Fruit fly (Drosophila melanogaster): Measurements from ENCODE around the gene CG17026.

The CG17026 gene

dm6 chr3L:15956448-15957010, 18.6 kb upstream of the CG17026 start, which contains the start of gene elgi (continued):
- TF ChIP-seq hbn (GFP tag; IDR thresholded peaks at IDR 0.05; ENCODE audit: partially characterized antibody) = no peak
- TF ChIP-seq grau (tag; optimal IDR thresholded peaks at IDR 0.05) = peak; percentile 41
- peak; percentile 20 for TF ChIP-seq CG10543 (GFP tag; optimal IDR thresholded peaks at IDR 0.05)
- TF ChIP-seq Bgb (GFP tag; IDR thresholded peaks at IDR 0.05; ENCODE audit: partially characterized antibody) = no peak
- TF ChIP-seq CG12769 (tag; optimal IDR thresholded peaks at IDR 0.05) = peak; percentile 58
- no peak for TF ChIP-seq CG2889 (GFP tag; IDR thresholded peaks at IDR 0.05)
- TF ChIP-seq maf-S (GFP tag; optimal IDR thresholded peaks at IDR 0.05) = peak; percentile 65
- no peak for TF ChIP-seq C15 (GFP tag; IDR thresholded peaks at IDR 0.05)
- peak; percentile 55; the same call in 1 of the 3 replicates for TF ChIP-seq zfh1 (GFP tag; IDR thresholded peaks at IDR 0.05)
- no peak for TF ChIP-seq Trl (optimal IDR thresholded peaks at IDR 0.05)
- TF ChIP-seq Trl (GFP tag; optimal IDR thresholded peaks at IDR 0.05) = peak; percentile 71
- no peak for TF ChIP-seq CG2678 (tag; optimal IDR thresholded peaks at IDR 0.05)
- peak; percentile 24; the same call in 1 of the 3 replicates for TF ChIP-seq B-H1 (GFP tag; IDR thresholded peaks at IDR 0.05)
- TF ChIP-seq sens (GFP tag) = no peak
- no peak for TF ChIP-seq seq (GFP tag; IDR thresholded peaks at IDR 0.05)
- no peak for TF ChIP-seq z (GFP tag; IDR thresholded peaks at IDR 0.05)
- no peak for TF ChIP-seq en (GFP tag; optimal IDR thresholded peaks at IDR 0.05)
- no peak for TF ChIP-seq CG11093 (GFP tag; IDR thresholded peaks at IDR 0.05)
- TF ChIP-seq btn (GFP tag; optimal IDR thresholded peaks at IDR 0.05) = no peak
- no peak for TF ChIP-seq Abd-B (GFP tag; optimal IDR thresholded peaks at IDR 0.05)
- TF ChIP-seq CG9609 (GFP tag; optimal IDR thresholded peaks at IDR 0.05) = peak; percentile 53
- TF ChIP-seq CG14014 (GFP tag; IDR thresholded peaks at IDR 0.05) = 0 out of 2 replicates have a peak, but pooled peaks have one; percentile 22
- peak; percentile 18; the same call in 1 of the 2 replicates for TF ChIP-seq amos (GFP tag; IDR thresholded peaks at IDR 0.05; ENCODE audit: partially characterized antibody)
- peak; percentile 23 for TF ChIP-seq CG13775 (GFP tag; optimal IDR thresholded peaks at IDR 0.05)
- TF ChIP-seq ara (GFP tag; IDR thresholded peaks at IDR 0.05) = 0 out of 2 replicates have a peak, but pooled peaks have one; percentile 17
- peak; percentile 35 to 63 for TF ChIP-seq chif (GFP tag; optimal IDR thresholded peaks at IDR 0.05)
- peak; percentile 67 for TF ChIP-seq Chrac-16 (GFP tag; optimal IDR thresholded peaks at IDR 0.05)
- peak; percentile 26 for TF ChIP-seq Atf-2 (GFP tag; optimal IDR thresholded peaks at IDR 0.05)
- peak; percentile 75 for TF ChIP-seq B-H2 (GFP tag; optimal IDR thresholded peaks at IDR 0.05)
- no peak for TF ChIP-seq crol (GFP tag; IDR thresholded peaks at IDR 0.05)
- TF ChIP-seq kni (GFP tag; optimal IDR thresholded peaks at IDR 0.05) = no peak
- TF ChIP-seq E2f2 (GFP tag; IDR thresholded peaks at IDR 0.05) = peak; percentile 35; the same call in 1 of the 2 replicates
- TF ChIP-seq YL-1 (GFP tag; optimal IDR thresholded peaks at IDR 0.05) = peak; percentile 86
- 0 out of 2 replicates have a peak, but pooled peaks have one; percentile 25 for TF ChIP-seq sisA (GFP tag; IDR thresholded peaks at IDR 0.05)
- peak; percentile 38 for TF ChIP-seq tup (GFP tag; optimal IDR thresholded peaks at IDR 0.05)
- peak; percentile 39 for TF ChIP-seq unpg (GFP tag; optimal IDR thresholded peaks at IDR 0.05)
- peak; percentile 95 for TF ChIP-seq CG10267 (tag; optimal IDR thresholded peaks at IDR 0.05)
- TF ChIP-seq Hr39 (optimal IDR thresholded peaks at IDR 0.05) = no peak
- peak; percentile 38 for TF ChIP-seq CG8944 (GFP tag; optimal IDR thresholded peaks at IDR 0.05)
- no peak for TF ChIP-seq Asciz (GFP tag; optimal IDR thresholded peaks at IDR 0.05)
- peak; percentile 28 for TF ChIP-seq CG5245 (GFP tag; optimal IDR thresholded peaks at IDR 0.05)
- TF ChIP-seq CG16863 (GFP tag; optimal IDR thresholded peaks at IDR 0.05) = peak; percentile 48
- no peak for TF ChIP-seq Doc3 (GFP tag; IDR thresholded peaks at IDR 0.05; ENCODE audit: partially characterized antibody)
- no peak for TF ChIP-seq pan (optimal IDR thresholded peaks at IDR 0.05)
- TF ChIP-seq pan (GFP tag; optimal IDR thresholded peaks at IDR 0.05 in 1 of 2, IDR thresholded peaks at IDR 0.05 in 1 of 2) = peak in 1 of 2 experiments; percentile 53
- peak; percentile 43 for TF ChIP-seq CG3281 (GFP tag; optimal IDR thresholded peaks at IDR 0.05)
- peak; percentile 86 for TF ChIP-seq CG4617 (GFP tag; optimal IDR thresholded peaks at IDR 0.05; ENCODE audit: borderline replicate concordance)
- TF ChIP-seq HHEX (GFP tag; optimal IDR thresholded peaks at IDR 0.05) = peak; percentile 30
- TF ChIP-seq Mes4 (GFP tag; optimal IDR thresholded peaks at IDR 0.05) = no peak
- TF ChIP-seq CG3995 (GFP tag; optimal IDR thresholded peaks at IDR 0.05) = peak; percentile 70
- TF ChIP-seq CG1529 (GFP tag; optimal IDR thresholded peaks at IDR 0.05) = peak; percentile 6

All from whole organism, embryonic.